Worm (Caenorhabditis elegans) whole organism, L1 larva: Measurements from ENCODE around the gene F52H2.3.

ENCODE experiments used
- ceh-8 ChIP-seq: fragments of 200-800 bp; sonication (Bioruptor generic); optimal IDR thresholded peaks from 2 replicates; lab custom pipeline; 2018; ENCODE audit warnings: mild to moderate bottlenecking, missing genetic modification characterization, moderate library complexity, missing compliant biosample characterization
- lir-3 ChIP-seq: sonication (generic microtip); optimal IDR thresholded peaks from 2 replicates; lab custom pipeline; 2016; ENCODE audit warnings: mild to moderate bottlenecking, missing genetic modification characterization, moderate library complexity, missing compliant biosample characterization; ENCODE audit not compliant: poor library complexity
- tlp-1 ChIP-seq: fragments of 150-350 bp; optimal IDR thresholded peaks from 2 replicates; lab custom pipeline; 2014; ENCODE audit warnings: missing biosample characterization, missing genetic modification characterization

DNA sequence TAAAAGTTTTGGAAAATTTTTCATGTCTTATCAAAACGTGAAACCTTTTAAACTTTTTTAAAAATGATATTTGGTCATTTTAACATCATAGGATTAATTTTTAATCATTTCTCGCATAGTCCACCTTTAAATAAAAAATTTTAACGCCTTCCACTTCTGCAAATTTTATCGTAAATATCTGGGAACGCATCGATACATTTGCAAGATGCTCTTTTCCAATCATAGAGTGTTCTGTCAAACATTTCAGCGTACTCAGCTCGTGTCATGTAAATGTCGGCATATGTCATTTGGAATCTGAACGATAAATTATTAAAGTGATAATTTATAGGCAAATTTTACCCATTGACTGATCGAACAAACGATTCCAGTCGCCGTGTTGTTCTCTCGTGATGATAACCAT lies 19.1 kb upstream of the F52H2.3 start, which contains the start of gene F52H2.5:
- no peak for TF ChIP-seq tlp-1
- no peak for TF ChIP-seq lir-3 (tag; lab: Kevin White, UChicago)
- TF ChIP-seq ceh-8 (GFP tag; lab: Kevin White, UChicago) = no peak
